Fruit fly (Drosophila melanogaster): Measurements from ENCODE around the gene CG7542.

dm6 chr3L:17584718-17585117, 35.1 kb downstream of the CG7542 start:
- TF ChIP-seq psq (optimal IDR thresholded peaks at IDR 0.05) (no peak), h (optimal IDR thresholded peaks at IDR 0.05) (no peak), ttk (optimal IDR thresholded peaks at IDR 0.05) (no peak), Myc (optimal IDR thresholded peaks at IDR 0.05) (no peak), Sin3A (optimal IDR thresholded peaks at IDR 0.05) (no peak), insv (optimal IDR thresholded peaks at IDR 0.05) (no peak)

Data from Kc167 (cell line).